Fruit fly (Drosophila melanogaster) whole organism, embryonic: ENCODE data around the gene ari-1.

Experiments used
- BtbVII ChIP-seq: fragments of 200-800 bp; sonication (Bioruptor generic); optimal IDR thresholded peaks from 3 replicates; lab custom pipeline; 2017; ENCODE audit warnings: missing biosample characterization, mild to moderate bottlenecking, missing genetic modification characterization
- CG10267 ChIP-seq: fragments of 200-800 bp; sonication (Bioruptor generic); optimal IDR thresholded peaks from 2 replicates; lab custom pipeline; 2018; ENCODE audit warnings: missing biosample characterization, mild to moderate bottlenecking, missing genetic modification characterization, moderate library complexity
- CG10462 ChIP-seq: fragments of 200-800 bp; sonication (Bioruptor generic); optimal IDR thresholded peaks from 2 replicates; lab custom pipeline; 2016; ENCODE audit warnings: missing biosample characterization, missing genetic modification characterization
- CG11398 ChIP-seq: fragments of 200-800 bp; sonication (Bioruptor generic); optimal IDR thresholded peaks from 2 replicates; lab custom pipeline; 2016; ENCODE audit warnings: missing biosample characterization, missing genetic modification characterization
- CG12744 ChIP-seq: fragments of 200-800 bp; sonication (Bioruptor generic); optimal IDR thresholded peaks from 2 replicates; lab custom pipeline; 2016; ENCODE audit warnings: missing biosample characterization, missing genetic modification characterization
- CG13123 ChIP-seq: fragments of 200-800 bp; sonication (Bioruptor generic); optimal IDR thresholded peaks from 2 replicates; lab custom pipeline; 2016; ENCODE audit warnings: missing biosample characterization, missing genetic modification characterization
- CG13894 ChIP-seq: fragments of 200-800 bp; sonication (Bioruptor generic); optimal IDR thresholded peaks from 3 replicates; lab custom pipeline; 2018; ENCODE audit warnings: missing biosample characterization, mild to moderate bottlenecking, missing genetic modification characterization, moderate library complexity
- CG14710 ChIP-seq: fragments of 200-800 bp; sonication (Bioruptor generic); optimal IDR thresholded peaks from 3 replicates; lab custom pipeline; 2019; ENCODE audit warnings: missing biosample characterization, mild to moderate bottlenecking, missing genetic modification characterization, moderate library complexity
- CG14965 ChIP-seq: fragments of 200-800 bp; sonication (Bioruptor generic); optimal IDR thresholded peaks from 2 replicates; lab custom pipeline; 2016; ENCODE audit warnings: missing biosample characterization, missing genetic modification characterization, borderline replicate concordance
- CG15269 ChIP-seq: fragments of 200-800 bp; sonication (Bioruptor generic); optimal IDR thresholded peaks from 2 replicates; lab custom pipeline; 2018; ENCODE audit warnings: missing biosample characterization, mild to moderate bottlenecking, missing genetic modification characterization, moderate library complexity
- CG17568 ChIP-seq: fragments of 200-800 bp; sonication (Bioruptor generic); optimal IDR thresholded peaks from 2 replicates; lab custom pipeline; 2018; ENCODE audit warnings: missing biosample characterization, mild to moderate bottlenecking, missing genetic modification characterization, moderate library complexity
- CG17612 ChIP-seq: fragments of 200-800 bp; sonication (Bioruptor generic); IDR thresholded peaks from 2 replicates; pipeline ENCODE4 v1.3.6; 2022; ENCODE audit warnings: missing biosample characterization, missing genetic modification characterization
- CG2202 ChIP-seq: fragments of 200-800 bp; sonication (Bioruptor generic); optimal IDR thresholded peaks from 2 replicates; lab custom pipeline; 2018; ENCODE audit warnings: missing biosample characterization, mild to moderate bottlenecking, missing genetic modification characterization
- CG2712 ChIP-seq: fragments of 200-800 bp; optimal IDR thresholded peaks from 3 replicates; lab custom pipeline; 2019; ENCODE audit warnings: missing biosample characterization, mild to moderate bottlenecking, missing genetic modification characterization, moderate library complexity
- CG4282 ChIP-seq: fragments of 200-800 bp; sonication (Bioruptor generic); optimal IDR thresholded peaks from 2 replicates; lab custom pipeline; 2016; ENCODE audit warnings: missing biosample characterization, missing genetic modification characterization
- CG6175 ChIP-seq: fragments of 200-800 bp; sonication (Bioruptor generic); IDR thresholded peaks from 3 replicates; pipeline ENCODE4 v1.3.6; 2022; ENCODE audit warnings: missing biosample characterization, missing genetic modification characterization
- CG7271 ChIP-seq: fragments of 200-800 bp; sonication (Bioruptor generic); optimal IDR thresholded peaks from 2 replicates; lab custom pipeline; 2018; ENCODE audit warnings: missing biosample characterization, mild to moderate bottlenecking, missing genetic modification characterization, moderate library complexity
- CG7745 ChIP-seq: fragments of 200-800 bp; sonication (Bioruptor generic); optimal IDR thresholded peaks from 2 replicates; lab custom pipeline; 2018; ENCODE audit warnings: missing biosample characterization, mild to moderate bottlenecking, missing genetic modification characterization, moderate library complexity
- CG8388 ChIP-seq: fragments of 200-800 bp; sonication (Bioruptor generic); optimal IDR thresholded peaks from 2 replicates; lab custom pipeline; 2019; ENCODE audit warnings: missing biosample characterization, mild to moderate bottlenecking, missing genetic modification characterization, moderate library complexity
- CG9817 ChIP-seq: fragments of 200-800 bp; sonication (Bioruptor generic); optimal IDR thresholded peaks from 2 replicates; lab custom pipeline; 2018; ENCODE audit warnings: missing biosample characterization, mild to moderate bottlenecking, missing genetic modification characterization, moderate library complexity
- CrebB ChIP-seq: fragments of 200-800 bp; sonication (Bioruptor generic); optimal IDR thresholded peaks from 3 replicates; lab custom pipeline; 2018; ENCODE audit warnings: missing biosample characterization, mild to moderate bottlenecking, missing genetic modification characterization
- E2f1 ChIP-seq: fragments of 200-800 bp; sonication (Bioruptor generic); IDR thresholded peaks from 2 replicates; pipeline ENCODE4 v1.3.6; 2022; ENCODE audit warnings: missing biosample characterization, missing genetic modification characterization
- Ets65A ChIP-seq: fragments of 200-800 bp; sonication (Bioruptor generic); peaks from one replicate; lab custom pipeline; 2016; ENCODE audit warnings: missing biosample characterization, missing genetic modification characterization
- Kr ChIP-seq: fragments of 200-800 bp; sonication (Bioruptor generic); optimal IDR thresholded peaks from 2 replicates; lab custom pipeline; 2017; ENCODE audit warnings: missing biosample characterization, mild to moderate bottlenecking, missing genetic modification characterization
- Lhr ChIP-seq: fragments of 200-800 bp; sonication (Bioruptor generic); optimal IDR thresholded peaks from 3 replicates; lab custom pipeline; 2017; ENCODE audit warnings: mild to moderate bottlenecking, missing biosample characterization, missing genetic modification reagents, missing genetic modification characterization
- Lim3 ChIP-seq: fragments of 200-800 bp; sonication (Bioruptor generic); IDR thresholded peaks from 2 replicates; pipeline ENCODE4 v1.3.6; 2022; ENCODE audit warnings: missing biosample characterization, missing genetic modification characterization
- Mes4 ChIP-seq: fragments of 200-800 bp; sonication (Bioruptor generic); optimal IDR thresholded peaks from 2 replicates; lab custom pipeline; 2016; ENCODE audit warnings: missing biosample characterization, missing genetic modification characterization
- Neu2 ChIP-seq: fragments of 200-800 bp; sonication (Bioruptor generic); optimal IDR thresholded peaks from 3 replicates; lab custom pipeline; 2016; ENCODE audit warnings: missing biosample characterization, missing genetic modification characterization, borderline replicate concordance
- Nf-YC ChIP-seq: fragments of 200-800 bp; optimal IDR thresholded peaks from 3 replicates; lab custom pipeline; 2019; ENCODE audit warnings: missing biosample characterization, mild to moderate bottlenecking, missing genetic modification characterization, moderate library complexity
- Vsx1 ChIP-seq: fragments of 200-800 bp; sonication (Bioruptor generic); optimal IDR thresholded peaks from 2 replicates; lab custom pipeline; 2017; ENCODE audit warnings: missing biosample characterization, mild to moderate bottlenecking, missing genetic modification characterization, missing genetic modification reagents
- btn ChIP-seq: fragments of 200-800 bp; sonication (Bioruptor generic); optimal IDR thresholded peaks from 2 replicates; lab custom pipeline; 2016; ENCODE audit warnings: missing biosample characterization, missing genetic modification characterization
- crp ChIP-seq, 2 experiments: fragments of 200-800 bp; sonication (Bioruptor generic); optimal IDR thresholded peaks; 2 replicates in 1 of 2; 3 replicates in 1 of 2; lab custom pipeline; 2017; ENCODE audit warnings: missing biosample characterization in 2 of 2, missing genetic modification characterization in 2 of 2, mild to moderate bottlenecking in 1 of 2, moderate library complexity in 1 of 2
- dan ChIP-seq: fragments of 200-800 bp; sonication (Bioruptor generic); IDR thresholded peaks from 2 replicates; pipeline ENCODE4 v1.3.6; 2022; ENCODE audit warnings: missing biosample characterization, missing genetic modification characterization
- en ChIP-seq: fragments of 200-800 bp; sonication (Bioruptor generic); optimal IDR thresholded peaks from 2 replicates; lab custom pipeline; 2016; ENCODE audit warnings: missing biosample characterization, missing genetic modification characterization
- gro ChIP-seq: fragments of 200-800 bp; sonication (Bioruptor generic); optimal IDR thresholded peaks from 2 replicates; lab custom pipeline; 2016; ENCODE audit warnings: missing biosample characterization, missing genetic modification characterization
- hkb ChIP-seq, 2 experiments: fragments of 200-800 bp in 1 of 2; fragments of >200 bp in 1 of 2; sonication (Bioruptor generic) in 1 of 2; IDR thresholded peaks in 1 of 2; optimal IDR thresholded peaks in 1 of 2; 2 replicates each; pipeline versions ENCODE4 v1.3.6 to Lab custom; 2017 to 2022; ENCODE audit warnings: missing biosample characterization in 1 of 2, missing genetic modification characterization in 1 of 2
- hth ChIP-seq: fragments of >200 bp; optimal IDR thresholded peaks from 2 replicates; lab custom pipeline; 2017; ENCODE audit warnings: inconsistent platforms
- jigr1 ChIP-seq: fragments of 200-800 bp; sonication (Bioruptor generic); IDR thresholded peaks from 3 replicates; pipeline ENCODE4 v1.3.6; 2022; ENCODE audit warnings: missing biosample characterization, missing genetic modification characterization
- lilli ChIP-seq: fragments of 200-800 bp; sonication (Bioruptor generic); optimal IDR thresholded peaks from 3 replicates; lab custom pipeline; 2016; ENCODE audit warnings: missing biosample characterization, missing genetic modification characterization
- lola ChIP-seq, 3 experiments: fragments of >200 bp in 2 of 3; fragments of 200-800 bp in 1 of 3; sonication (Bioruptor generic) in 1 of 3; optimal IDR thresholded peaks; 2 replicates each; lab custom pipeline; 2017 to 2019; ENCODE audit warnings: missing biosample characterization in 3 of 3, missing genetic modification characterization in 3 of 3, mild to moderate bottlenecking in 1 of 3, moderate library complexity in 1 of 3
- nau ChIP-seq: fragments of 200-800 bp; sonication (Bioruptor generic); optimal IDR thresholded peaks from 3 replicates; lab custom pipeline; 2017; ENCODE audit warnings: missing biosample characterization, mild to moderate bottlenecking, missing genetic modification characterization, missing genetic modification reagents
- odd ChIP-seq: fragments of 200-800 bp; sonication (Bioruptor generic); optimal IDR thresholded peaks from 2 replicates; lab custom pipeline; 2017; ENCODE audit warnings: missing biosample characterization, mild to moderate bottlenecking, missing genetic modification characterization
- pan ChIP-seq, 4 experiments: fragments of >200 bp in 3 of 4; fragments of 200-800 bp in 1 of 4; sonication (Bioruptor generic) in 1 of 4; optimal IDR thresholded peaks in 3 of 4; IDR thresholded peaks in 1 of 4; 2 replicates each; pipeline versions ENCODE4 v1.3.6 to Lab custom; 2017 to 2022; ENCODE audit warnings: missing biosample characterization in 2 of 4, missing genetic modification characterization in 2 of 4, mixed read lengths in 1 of 4
- schlank ChIP-seq: fragments of 200-800 bp; sonication (Bioruptor generic); optimal IDR thresholded peaks from 2 replicates; lab custom pipeline; 2018; ENCODE audit warnings: missing biosample characterization, mild to moderate bottlenecking, missing genetic modification characterization
- slou ChIP-seq: fragments of 200-800 bp; sonication (Bioruptor generic); optimal IDR thresholded peaks from 3 replicates; lab custom pipeline; 2016; ENCODE audit warnings: missing biosample characterization, missing genetic modification characterization
- vvl ChIP-seq: fragments of 200-800 bp; sonication (Bioruptor generic); IDR thresholded peaks from 2 replicates; pipeline ENCODE4 v1.3.6; 2022; ENCODE audit warnings: missing biosample characterization, missing genetic modification characterization
- zen ChIP-seq: fragments of 200-800 bp; sonication (Bioruptor generic); optimal IDR thresholded peaks from 3 replicates; lab custom pipeline; 2018; ENCODE audit warnings: missing biosample characterization, mild to moderate bottlenecking, missing genetic modification characterization, moderate library complexity

The ari-1 gene

DNA sequence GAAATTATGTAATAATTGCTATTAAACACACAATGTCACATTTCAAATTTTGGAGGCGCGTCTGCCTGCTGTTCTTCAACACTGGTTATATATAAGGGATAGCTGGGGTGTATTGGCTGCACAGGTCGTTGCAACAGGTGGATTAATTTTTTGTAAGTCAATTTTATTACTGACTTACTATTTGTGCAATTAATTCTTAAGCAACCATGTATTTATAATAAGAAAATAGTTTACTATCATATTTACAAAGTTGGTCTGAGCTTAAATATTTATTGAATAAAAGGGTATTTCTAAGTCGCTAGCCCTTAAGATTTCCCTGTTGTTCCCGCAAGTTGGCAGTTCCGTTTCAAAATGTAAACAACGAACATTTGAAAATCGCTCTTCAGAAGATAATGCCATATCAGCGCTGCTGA is 44.8 kb downstream of the ari-1 start, which contains the start of gene RhoGAP16F (continued):
- TF ChIP-seq CG7271 (tag; lab: Kevin White, UChicago) (peak; percentile 71), CG13123 (peak; percentile 50), E2f1 (GFP tag; lab: Robert Waterston, UW) (peak; percentile 78), CG2202 (tag; lab: Kevin White, UChicago) (peak; percentile 72), CG17612 (GFP tag; lab: Robert Waterston, UW) (0 out of 2 replicates have a peak, but pooled peaks have one; percentile 4), CG11398 (GFP tag; lab: Kevin White, UChicago) (peak; percentile 61), Vsx1 (GFP tag; lab: Kevin White, UChicago) (peak; percentile 29), hkb (optimal IDR thresholded peaks at IDR 0.05; lab: Kevin White, UChicago) (no peak), hkb (GFP tag; IDR thresholded peaks at IDR 0.05; lab: Robert Waterston, UW) (peak; percentile 79), lilli (GFP tag; lab: Kevin White, UChicago) (peak; percentile 93), hth (lab: Kevin White, UChicago) (no peak), Lim3 (GFP tag; lab: Robert Waterston, UW) (peak; percentile 22; the same call in 1 of the 2 replicates), slou (peak; percentile 61), lola (GFP tag; optimal IDR thresholded peaks at IDR 0.05; lab: Kevin White, UChicago) (peak in 1 of 3 experiments; percentile 78), CG14710 (tag; lab: Kevin White, UChicago) (peak; percentile 83), vvl (GFP tag; lab: Robert Waterston, UW) (peak; percentile 89), zen (tag; lab: Kevin White, UChicago) (peak; percentile 83), gro (GFP tag; lab: Kevin White, UChicago) (peak; percentile 78), CG4282 (peak; percentile 16), CG13894 (tag; lab: Kevin White, UChicago) (peak; percentile 80), CG2712 (tag; lab: Kevin White, UChicago) (peak; percentile 88), CG15269 (peak; percentile 85), crp (GFP tag; optimal IDR thresholded peaks at IDR 0.05; lab: Kevin White, UChicago) (peak in 1 of 2 experiments; percentile 33), en (GFP tag; lab: Kevin White, UChicago) (peak; percentile 9), nau (GFP tag; lab: Kevin White, UChicago) (peak; percentile 72), CG10267 (peak; percentile 97), CG9817 (tag; lab: Kevin White, UChicago) (peak; percentile 79), odd (GFP tag; lab: Kevin White, UChicago) (peak; percentile 64), Kr (no peak), CrebB (tag; lab: Kevin White, UChicago) (peak; percentile 60), CG10462 (peak; percentile 79), Ets65A (peak; percentile 97), CG17568 (no peak), Mes4 (GFP tag; lab: Kevin White, UChicago) (peak; percentile 37), Neu2 (GFP tag; lab: Kevin White, UChicago) (no peak), pan (optimal IDR thresholded peaks at IDR 0.05; lab: Kevin White, UChicago) (peak in 1 of 2 experiments; percentile 70), pan (GFP tag; optimal IDR thresholded peaks at IDR 0.05 in 1 of 2, IDR thresholded peaks at IDR 0.05 in 1 of 2) (peak; percentile 78 to 85), schlank (tag; lab: Kevin White, UChicago) (peak; percentile 50), BtbVII (GFP tag; lab: Kevin White, UChicago) (peak; percentile 71), CG8388 (GFP tag; lab: Kevin White, UChicago) (peak; percentile 82), dan (peak; percentile 44; the same call in 1 of the 2 replicates), Lhr (GFP tag; lab: Kevin White, UChicago) (peak; percentile 33), jigr1 (GFP tag; lab: Robert Waterston, UW) (peak; percentile 71), CG12744 (GFP tag; lab: Kevin White, UChicago) (peak; percentile 45), btn (GFP tag; lab: Kevin White, UChicago) (no peak), Nf-YC (tag; lab: Kevin White, UChicago) (peak; percentile 72), CG14965 (GFP tag; lab: Kevin White, UChicago) (no peak), CG6175 (peak; percentile 61; the same call in 1 of the 3 replicates), CG7745 (tag; lab: Kevin White, UChicago) (no peak)
